Worm (Caenorhabditis elegans): ENCODE results near the gene mrpl-16.

The mrpl-16 gene

ce11 chrIII:4723922-4724321, 19.7 kb downstream of the mrpl-16 start:
- TF ChIP-seq let-526 (GFP tag; IDR thresholded peaks at IDR 0.05) (no peak), zfh-2 (GFP tag; conservative IDR thresholded peaks at IDR 0.05) (peak; percentile 54), nfya-1 (tag; optimal IDR thresholded peaks at IDR 0.05; ENCODE audit: borderline replicate concordance, insufficient read depth) (no peak)

DNA sequence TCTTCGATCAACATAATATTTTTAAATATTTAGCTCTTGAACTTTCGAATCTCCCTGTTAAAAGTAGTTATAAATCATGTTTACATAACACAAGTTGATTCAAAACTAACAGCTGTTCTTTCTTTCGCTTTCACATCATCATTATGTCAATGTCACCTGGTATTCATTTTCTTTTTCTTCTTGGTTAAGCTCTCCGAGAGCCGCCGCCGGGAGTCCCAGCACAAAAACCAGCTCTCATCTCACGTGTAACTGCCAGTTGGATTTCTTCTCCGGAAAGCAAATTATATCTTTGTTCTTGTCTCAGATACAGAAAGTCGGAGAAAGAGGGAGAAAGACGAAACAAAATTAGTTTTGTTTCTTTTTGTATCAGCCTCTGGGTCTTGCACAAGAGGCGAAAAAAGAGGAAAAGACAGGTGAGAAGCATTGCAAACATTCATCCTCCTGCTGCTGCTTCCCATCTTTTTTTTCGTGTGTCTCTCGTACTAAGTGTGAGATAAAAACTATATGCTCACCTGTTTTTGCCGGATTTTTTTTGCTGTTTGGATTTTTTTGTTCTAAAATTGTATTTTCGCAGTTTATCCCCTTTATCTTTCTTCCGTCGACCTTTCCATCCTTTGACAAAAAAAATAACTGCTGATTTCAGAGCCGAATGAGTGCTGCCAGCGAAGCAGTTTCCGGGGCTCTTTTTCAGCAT, 27.2 kb downstream of the mrpl-16 start, which contains the start of gene F17C8.3:
Gene F17C8.3 (plus strand): TSS at position 644 of the 694 bp plus-strand sequence.
- no peak for TF ChIP-seq athp-1 (tag; optimal IDR thresholded peaks at IDR 0.05)
- TF ChIP-seq K12H6.12 (tag; optimal IDR thresholded peaks at IDR 0.05), result peak; percentile 21
- TF ChIP-seq cebp-2 (GFP tag; IDR thresholded peaks at IDR 0.05), result no peak
- peak; percentile 17 for TF ChIP-seq somi-1 (GFP tag; optimal IDR thresholded peaks at IDR 0.05)
- no peak for TF ChIP-seq ceh-40 (GFP tag; IDR thresholded peaks at IDR 0.05)

ce11 chrIII:4734056-4734455, 29.9 kb downstream of the mrpl-16 start, which contains the start of gene F17C8.9:
F17C8.9 (plus strand) TSS chrIII:4734356.
- no peak for TF ChIP-seq egl-44 (GFP tag; IDR thresholded peaks at IDR 0.05)
- TF ChIP-seq akir-1 (GFP tag; optimal IDR thresholded peaks at IDR 0.05), result no peak
- TF ChIP-seq tbp1 (GFP tag; optimal IDR thresholded peaks at IDR 0.05), result no peak
- no peak for TF ChIP-seq him-1 (tag; optimal IDR thresholded peaks at IDR 0.05)
- no peak for TF ChIP-seq rpc-1 (optimal IDR thresholded peaks at IDR 0.05)
- no peak for TF ChIP-seq rpc-1 (tag; optimal IDR thresholded peaks at IDR 0.05)
- TF ChIP-seq repo-1 (tag; optimal IDR thresholded peaks at IDR 0.05), result no peak
- TF ChIP-seq efl-1 (GFP tag; optimal IDR thresholded peaks at IDR 0.05), result no peak
- no peak for TF ChIP-seq F57A8.1 (GFP tag; optimal IDR thresholded peaks at IDR 0.05)
- TF ChIP-seq bed-1 (GFP tag; IDR thresholded peaks at IDR 0.05), result no peak
- TF ChIP-seq D2030.7 (GFP tag; IDR thresholded peaks at IDR 0.05), result no peak
- no peak for TF ChIP-seq mes-4 (tag; optimal IDR thresholded peaks at IDR 0.05)
- TF ChIP-seq madf-8 (GFP tag; conservative IDR thresholded peaks at IDR 0.05), result no peak
- no peak for TF ChIP-seq ceh-58 (GFP tag; IDR thresholded peaks at IDR 0.05)
- no peak for TF ChIP-seq tbx-9 (tag; optimal IDR thresholded peaks at IDR 0.05; ENCODE audit: borderline replicate concordance)
- TF ChIP-seq Y79H2A.3 (GFP tag; conservative IDR thresholded peaks at IDR 0.05), result no peak
- TF ChIP-seq ceh-91 (GFP tag; IDR thresholded peaks at IDR 0.05), result no peak

ce11 chrIII:4735443-4735842, 31.2 kb downstream of the mrpl-16 start, which contains the start of gene F17C8.7:
F17C8.7 (plus strand) TSS chrIII:4735743.
- no peak for TF ChIP-seq akir-1 (GFP tag; optimal IDR thresholded peaks at IDR 0.05)
- no peak for TF ChIP-seq C06A6.2 (GFP tag; conservative IDR thresholded peaks at IDR 0.05)
- no peak for TF ChIP-seq ceh-79 (tag; optimal IDR thresholded peaks at IDR 0.05)
- TF ChIP-seq zfh-2 (GFP tag; conservative IDR thresholded peaks at IDR 0.05), result no peak
- no peak for TF ChIP-seq snpc-1.1 (tag; optimal IDR thresholded peaks at IDR 0.05; ENCODE audit: insufficient read depth)
- no peak for TF ChIP-seq ceh-91 (GFP tag; IDR thresholded peaks at IDR 0.05)
- TF ChIP-seq ceh-58 (GFP tag; IDR thresholded peaks at IDR 0.05), result no peak
- TF ChIP-seq egl-18 (GFP tag; IDR thresholded peaks at IDR 0.05), result no peak
- TF ChIP-seq attf-3 (GFP tag; conservative IDR thresholded peaks at IDR 0.05), result no peak
- TF ChIP-seq hsf-1 (GFP tag; IDR thresholded peaks at IDR 0.05), result no peak
- TF ChIP-seq bed-1 (GFP tag; IDR thresholded peaks at IDR 0.05), result no peak
- no peak for TF ChIP-seq him-1 (tag; optimal IDR thresholded peaks at IDR 0.05)

ce11 chrIII:4739975-4740374, 35.8 kb downstream of the mrpl-16 start, which contains the start of gene ras-2:
ras-2 (minus strand) TSS chrIII:4740075.
- TF ChIP-seq zim-3 (tag; optimal IDR thresholded peaks at IDR 0.05) (no peak), D2030.7 (GFP tag; IDR thresholded peaks at IDR 0.05) (no peak), madf-8 (GFP tag; conservative IDR thresholded peaks at IDR 0.05) (no peak), ztf-28 (GFP tag; IDR thresholded peaks at IDR 0.05) (no peak), hsf-1 (GFP tag; IDR thresholded peaks at IDR 0.05) (no peak), ceh-79 (tag; optimal IDR thresholded peaks at IDR 0.05) (no peak), ama-1 (optimal IDR thresholded peaks at IDR 0.05) (no peak), ama-1 (GFP tag; optimal IDR thresholded peaks at IDR 0.05) (no peak), cebp-1 (GFP tag; IDR thresholded peaks at IDR 0.05) (no peak), cebp-1 (tag; optimal IDR thresholded peaks at IDR 0.05) (no peak), ztf-25 (GFP tag; IDR thresholded peaks at IDR 0.05) (no peak), let-607 (tag; optimal IDR thresholded peaks at IDR 0.05) (no peak), snpc-1.1 (tag; optimal IDR thresholded peaks at IDR 0.05; ENCODE audit: insufficient read depth) (no peak), nhr-80 (tag; optimal IDR thresholded peaks at IDR 0.05) (no peak), hlh-12 (tag; optimal IDR thresholded peaks at IDR 0.05) (no peak), snpc-3.4 (tag; optimal IDR thresholded peaks at IDR 0.05) (no peak)

Measured in whole organism, young adult.